Fruit fly (Drosophila melanogaster): ENCODE results near the gene CG8541.

Gene CG8541

DNA sequence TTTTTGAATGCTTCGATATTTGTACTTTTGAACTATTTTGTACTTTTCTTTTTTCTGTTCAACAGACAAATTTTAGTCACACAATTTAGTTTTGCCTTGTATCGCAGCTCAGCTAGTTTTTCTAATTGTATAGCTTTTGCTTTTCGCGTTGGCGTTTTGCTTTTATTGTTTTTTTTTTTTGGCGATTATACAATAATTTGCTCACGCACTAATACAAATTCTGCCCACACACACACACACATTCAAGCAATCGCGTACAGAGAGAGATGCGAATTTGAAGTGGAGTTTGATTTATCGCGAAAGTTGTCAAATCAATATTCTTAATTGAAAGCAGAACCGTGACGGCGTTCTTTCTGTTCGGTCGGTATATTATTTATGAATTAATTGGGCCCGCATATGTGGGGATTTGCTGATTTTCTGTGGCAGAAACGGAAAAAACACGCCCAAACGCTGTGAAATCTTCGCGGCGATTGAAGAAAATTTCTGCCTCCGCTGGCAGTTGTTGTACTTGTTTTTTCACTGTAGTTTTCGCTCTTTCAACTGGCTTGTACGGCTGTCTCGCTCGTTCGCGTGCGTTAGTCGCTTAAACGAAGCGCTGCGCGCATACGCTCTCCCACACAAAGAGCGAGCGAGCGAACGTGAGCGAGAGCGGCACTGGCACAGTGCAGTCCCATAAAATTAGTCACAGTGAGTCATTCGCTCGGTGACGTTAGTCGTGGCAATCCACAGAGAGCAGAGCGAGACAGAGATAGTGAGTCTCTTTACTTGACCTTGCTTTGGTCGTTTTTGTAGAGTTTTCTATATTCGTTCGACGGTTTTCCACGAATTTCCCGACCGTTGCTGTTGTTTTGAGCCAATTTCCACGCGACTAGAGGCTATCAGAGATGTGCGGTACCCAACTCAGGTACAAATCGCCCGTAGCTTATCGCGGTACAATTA is 36.4 kb upstream of the CG8541 start, which contains the start of gene Rac2:
TSS of gene Rac2 (minus strand) at position 476 of the 939 bp plus-strand sequence.
- peak; percentile 34 for TF ChIP-seq CG11617 (GFP tag; optimal IDR thresholded peaks at IDR 0.05)
- TF ChIP-seq toe (GFP tag; optimal IDR thresholded peaks at IDR 0.05) = peak; percentile 17
- TF ChIP-seq Mnt (GFP tag; optimal IDR thresholded peaks at IDR 0.05) = peak; percentile 46
- peak; percentile 75 for TF ChIP-seq tj (GFP tag; optimal IDR thresholded peaks at IDR 0.05)
- peak; percentile 11 for TF ChIP-seq Clk (GFP tag; optimal IDR thresholded peaks at IDR 0.05)
- TF ChIP-seq cic (GFP tag; optimal IDR thresholded peaks at IDR 0.05) = peak; percentile 65
- peak; percentile 48 for TF ChIP-seq Hr96 (GFP tag; optimal IDR thresholded peaks at IDR 0.05)
- TF ChIP-seq kay (GFP tag; ENCODE audit: borderline replicate concordance) = peak; percentile 100
- peak; percentile 19 for TF ChIP-seq CG14711 (tag; optimal IDR thresholded peaks at IDR 0.05)
- TF ChIP-seq bab1 (GFP tag; optimal IDR thresholded peaks at IDR 0.05) = peak; percentile 46
- peak; percentile 41 for TF ChIP-seq CG7101 (tag; optimal IDR thresholded peaks at IDR 0.05)
- no peak for TF ChIP-seq Crg-1 (GFP tag; optimal IDR thresholded peaks at IDR 0.05)
- TF ChIP-seq pad (GFP tag; optimal IDR thresholded peaks at IDR 0.05) = peak; percentile 29
- TF ChIP-seq cnc (optimal IDR thresholded peaks at IDR 0.05) = no peak
- TF ChIP-seq CG12768 (GFP tag; optimal IDR thresholded peaks at IDR 0.05) = peak; percentile 4
- TF ChIP-seq CG1620 (GFP tag; optimal IDR thresholded peaks at IDR 0.05) = no peak
- no peak for TF ChIP-seq ovo (GFP tag; optimal IDR thresholded peaks at IDR 0.05)

dm6 chr3L:7437366-7437765 is 34.0 kb upstream of the CG8541 start, which contains the start of gene CG14835:
CG14835 (minus strand) TSS chr3L:7437466.
- no peak for TF ChIP-seq CG14711 (tag; optimal IDR thresholded peaks at IDR 0.05)
- no peak for TF ChIP-seq CG12768 (GFP tag; optimal IDR thresholded peaks at IDR 0.05)
- no peak for TF ChIP-seq cnc (optimal IDR thresholded peaks at IDR 0.05)
- no peak for TF ChIP-seq pad (GFP tag; optimal IDR thresholded peaks at IDR 0.05)
- TF ChIP-seq CG5204 (GFP tag; optimal IDR thresholded peaks at IDR 0.05) = no peak
- no peak for TF ChIP-seq cic (GFP tag; optimal IDR thresholded peaks at IDR 0.05)
- TF ChIP-seq Mnt (GFP tag; optimal IDR thresholded peaks at IDR 0.05) = no peak
- no peak for TF ChIP-seq toe (GFP tag; optimal IDR thresholded peaks at IDR 0.05)
- TF ChIP-seq Hr96 (GFP tag; optimal IDR thresholded peaks at IDR 0.05) = no peak
- no peak for TF ChIP-seq CG33017 (tag; optimal IDR thresholded peaks at IDR 0.05)
- TF ChIP-seq Crg-1 (GFP tag; optimal IDR thresholded peaks at IDR 0.05) = no peak
- no peak for TF ChIP-seq tj (GFP tag; optimal IDR thresholded peaks at IDR 0.05)
- TF ChIP-seq CG7101 (tag; optimal IDR thresholded peaks at IDR 0.05) = no peak
- no peak for TF ChIP-seq CG7045 (GFP tag; optimal IDR thresholded peaks at IDR 0.05)
- no peak for TF ChIP-seq kay (GFP tag; ENCODE audit: borderline replicate concordance)
- TF ChIP-seq Clk (GFP tag; optimal IDR thresholded peaks at IDR 0.05) = no peak
- no peak for TF ChIP-seq CG1620 (GFP tag; optimal IDR thresholded peaks at IDR 0.05)
- no peak for TF ChIP-seq ovo (GFP tag; optimal IDR thresholded peaks at IDR 0.05)
- TF ChIP-seq bab1 (GFP tag; optimal IDR thresholded peaks at IDR 0.05) = no peak

- TF ChIP-seq CG14711 (tag; optimal IDR thresholded peaks at IDR 0.05) (no peak), CG7045 (GFP tag; optimal IDR thresholded peaks at IDR 0.05) (no peak), ovo (GFP tag; optimal IDR thresholded peaks at IDR 0.05) (no peak), CG33017 (tag; optimal IDR thresholded peaks at IDR 0.05) (no peak)
Measured at dm6 chr3L:7439305-7439704, 32.1 kb upstream of the CG8541 start, which contains the start of gene sphinx1. sphinx1 (minus strand) TSS chr3L:7439405.

DNA sequence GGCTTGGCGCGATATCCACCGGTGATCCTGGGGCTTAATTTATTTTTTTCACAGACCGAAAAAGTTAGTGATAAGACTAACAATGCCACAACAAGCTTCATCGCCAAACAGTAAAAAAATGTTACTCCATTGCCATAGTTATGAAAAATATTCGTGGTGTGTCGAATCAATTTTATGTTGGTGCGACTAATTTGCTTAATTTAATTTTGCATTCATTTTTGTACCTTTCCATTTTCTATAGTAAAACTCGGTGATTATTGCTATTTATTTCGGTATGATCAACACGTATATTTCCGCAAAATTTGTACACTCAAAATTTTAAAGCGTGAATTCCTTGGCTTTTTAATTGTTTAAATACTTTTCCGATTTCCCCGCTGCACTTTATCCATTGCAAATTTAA is 30.7 kb upstream of the CG8541 start, which contains the start of gene sphinx2:
TSS of gene sphinx2 (minus strand) at position 101 of the 400 bp plus-strand sequence.
- TF ChIP-seq cic (GFP tag; optimal IDR thresholded peaks at IDR 0.05) (no peak), CG14711 (tag; optimal IDR thresholded peaks at IDR 0.05) (no peak), CG7101 (tag; optimal IDR thresholded peaks at IDR 0.05) (no peak), Hr96 (GFP tag; optimal IDR thresholded peaks at IDR 0.05) (no peak), CG1620 (GFP tag; optimal IDR thresholded peaks at IDR 0.05) (no peak), CG12768 (GFP tag; optimal IDR thresholded peaks at IDR 0.05) (no peak), pad (GFP tag; optimal IDR thresholded peaks at IDR 0.05) (no peak)

dm6 chr3L:7449097-7449496 is 22.3 kb upstream of the CG8541 start:
- TF ChIP-seq tj (GFP tag; optimal IDR thresholded peaks at IDR 0.05) = no peak
- TF ChIP-seq CG1620 (GFP tag; optimal IDR thresholded peaks at IDR 0.05) = no peak
- no peak for TF ChIP-seq toe (GFP tag; optimal IDR thresholded peaks at IDR 0.05)
- TF ChIP-seq CG33017 (tag; optimal IDR thresholded peaks at IDR 0.05) = no peak
- TF ChIP-seq CG11617 (GFP tag; optimal IDR thresholded peaks at IDR 0.05) = no peak
- no peak for TF ChIP-seq CG5204 (GFP tag; optimal IDR thresholded peaks at IDR 0.05)
- no peak for TF ChIP-seq kay (GFP tag; ENCODE audit: borderline replicate concordance)

- TF ChIP-seq kay (GFP tag; ENCODE audit: borderline replicate concordance) (no peak), CG12768 (GFP tag; optimal IDR thresholded peaks at IDR 0.05) (no peak), Crg-1 (GFP tag; optimal IDR thresholded peaks at IDR 0.05) (no peak), Hr96 (GFP tag; optimal IDR thresholded peaks at IDR 0.05) (no peak), toe (GFP tag; optimal IDR thresholded peaks at IDR 0.05) (no peak), CG11617 (GFP tag; optimal IDR thresholded peaks at IDR 0.05) (no peak), pad (GFP tag; optimal IDR thresholded peaks at IDR 0.05) (no peak), CG7101 (tag; optimal IDR thresholded peaks at IDR 0.05) (no peak), ovo (GFP tag; optimal IDR thresholded peaks at IDR 0.05) (no peak), Clk (GFP tag; optimal IDR thresholded peaks at IDR 0.05) (no peak), CG5204 (GFP tag; optimal IDR thresholded peaks at IDR 0.05) (no peak), bab1 (GFP tag; optimal IDR thresholded peaks at IDR 0.05) (no peak), Mnt (GFP tag; optimal IDR thresholded peaks at IDR 0.05) (no peak), CG1620 (GFP tag; optimal IDR thresholded peaks at IDR 0.05) (no peak), CG33017 (tag; optimal IDR thresholded peaks at IDR 0.05) (no peak), cic (GFP tag; optimal IDR thresholded peaks at IDR 0.05) (no peak), CG7045 (GFP tag; optimal IDR thresholded peaks at IDR 0.05) (no peak), CG14711 (tag; optimal IDR thresholded peaks at IDR 0.05) (no peak), cnc (optimal IDR thresholded peaks at IDR 0.05) (no peak)
Measured at dm6 chr3L:7450553-7450952, 20.8 kb upstream of the CG8541 start, which contains the start of gene CG33278. CG33278 (plus strand) TSS chr3L:7450853.
